Worm (Caenorhabditis elegans): ENCODE data around the gene T23D5.8.
"Not testable (repeated sequence)": the region's sequence is repeated elsewhere in the genome, so short reads cannot be mapped to it uniquely, and the experiment has no call there.

T23D5.8 gene

DNA sequence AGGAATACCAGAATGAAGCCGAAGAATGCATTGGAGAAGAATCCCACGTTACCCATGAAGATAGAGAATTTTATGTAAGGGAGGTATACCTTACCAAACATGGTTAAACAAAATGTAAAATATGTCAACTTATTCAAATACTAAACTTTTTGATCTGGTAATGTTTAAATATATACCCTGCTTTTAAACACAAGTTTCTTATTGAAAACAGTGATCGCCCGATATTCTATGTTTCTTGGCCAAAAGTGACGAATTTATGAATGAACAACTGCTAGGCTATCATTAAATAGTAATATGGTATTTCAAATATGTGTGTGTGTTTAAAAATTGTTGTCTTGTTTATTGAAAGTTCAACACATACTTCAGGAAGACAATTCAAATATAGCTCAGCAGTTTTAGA, at the start of gene T23D5.8:
Gene T23D5.8 (minus strand): TSS at position 101 of the 400 bp plus-strand sequence.
- TF ChIP-seq skn-1, nhr-102, ztf-7 (tag; optimal IDR thresholded peaks at IDR 0.05): not testable (repeated sequence)

DNA sequence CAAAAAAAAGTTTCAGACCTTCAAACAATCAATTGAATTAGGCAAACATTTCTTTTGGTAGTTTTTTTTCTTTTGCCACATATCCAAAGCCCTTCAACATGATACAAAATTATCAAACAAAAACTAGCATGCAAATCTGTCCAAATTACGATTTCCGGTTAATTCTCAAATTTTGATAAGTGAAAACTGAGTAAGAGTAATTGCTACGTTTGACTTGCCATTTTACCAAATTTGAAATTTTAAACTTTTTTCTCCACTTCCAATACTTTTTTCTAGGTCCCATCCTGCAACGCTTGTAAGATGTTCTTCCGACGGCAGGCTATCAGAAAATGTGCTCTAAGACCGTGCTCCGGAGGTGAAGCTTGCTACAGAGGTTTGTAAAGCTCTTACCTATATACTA, 47.8 kb upstream of the T23D5.8 start, which contains the start of gene nhr-223:
Gene nhr-223 (plus strand): TSS at position 301 of the 400 bp plus-strand sequence.
- no peak for TF ChIP-seq dpl-1 (GFP tag; optimal IDR thresholded peaks at IDR 0.05)
- TF ChIP-seq unc-62 (GFP tag; optimal IDR thresholded peaks at IDR 0.05 in 1 of 2) = peak in 1 of 2 experiments; percentile 78
- TF ChIP-seq unc-62 (tag; optimal IDR thresholded peaks at IDR 0.05) = no peak
- TF ChIP-seq nhr-6 (tag; optimal IDR thresholded peaks at IDR 0.05) = no peak

DNA sequence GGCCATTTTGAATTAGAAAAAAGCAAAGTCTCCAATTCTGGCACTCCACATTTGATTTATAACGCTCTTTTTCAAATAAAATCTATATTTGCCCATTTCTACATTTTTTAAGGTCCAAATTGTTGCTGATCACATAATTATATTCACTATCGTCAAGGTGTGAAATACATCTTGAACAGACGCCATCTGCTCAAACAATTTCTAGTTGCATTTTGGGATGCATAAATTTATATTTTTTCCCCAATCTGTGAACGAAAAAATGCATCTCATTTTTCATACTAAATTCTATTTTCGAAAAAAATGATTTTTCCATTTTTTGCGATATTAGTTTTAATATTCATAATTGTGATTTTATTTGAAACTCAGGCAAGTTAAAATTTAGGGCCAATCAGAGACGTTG, 45.0 kb upstream of the T23D5.8 start, which contains the start of gene T26E4.7:
Gene T26E4.7 (plus strand): TSS at position 301 of the 400 bp plus-strand sequence.
- no peak for TF ChIP-seq skn-1 (tag; optimal IDR thresholded peaks at IDR 0.05)
- no peak for TF ChIP-seq ztf-7 (tag; optimal IDR thresholded peaks at IDR 0.05)
- no peak for TF ChIP-seq Y105C5A.15 (GFP tag; IDR thresholded peaks at IDR 0.05)
- TF ChIP-seq daf-16 (GFP tag; optimal IDR thresholded peaks at IDR 0.05) = no peak
- no peak for TF ChIP-seq daf-16 (tag; optimal IDR thresholded peaks at IDR 0.05)
- no peak for TF ChIP-seq zag-1 (tag; optimal IDR thresholded peaks at IDR 0.05)
- no peak for TF ChIP-seq nhr-237 (tag; optimal IDR thresholded peaks at IDR 0.05)
- TF ChIP-seq dmd-9 (GFP tag; IDR thresholded peaks at IDR 0.05) = no peak

- TF ChIP-seq nhr-41 (GFP tag; IDR thresholded peaks at IDR 0.05) = no peak
- peak; percentile 12 for TF ChIP-seq aha-1 (tag)
Measured at ce11 chrV:15792409-15792808, 44.2 kb upstream of the T23D5.8 start, which contains the start of gene T26E4.4. Gene T26E4.4 (minus strand): TSS chrV:15792509.

- TF ChIP-seq nhr-11 (tag; optimal IDR thresholded peaks at IDR 0.05) (no peak), lin-13 (GFP tag; optimal IDR thresholded peaks at IDR 0.05) (no peak), Y48G9A.11 (GFP tag; IDR thresholded peaks at IDR 0.05) (no peak), dmd-8 (GFP tag; IDR thresholded peaks at IDR 0.05) (no peak), fkh-10 (GFP tag; optimal IDR thresholded peaks at IDR 0.05) (no peak), nhr-42 (GFP tag; IDR thresholded peaks at IDR 0.05) (no peak), unc-62 (GFP tag; optimal IDR thresholded peaks at IDR 0.05 in 1 of 2) (no peak), unc-62 (tag; optimal IDR thresholded peaks at IDR 0.05) (no peak), zfp-2 (tag; optimal IDR thresholded peaks at IDR 0.05) (no peak), mes-2 (tag; optimal IDR thresholded peaks at IDR 0.05; ENCODE audit: poor library complexity, severe bottlenecking) (no peak)
Measured at ce11 chrV:15782494-15782893, 34.3 kb upstream of the T23D5.8 start, which contains the start of gene T26E4.3. Gene T26E4.3 (plus strand): TSS chrV:15782794.

- TF ChIP-seq Y105C5A.15 (GFP tag; IDR thresholded peaks at IDR 0.05) (no peak), ZK337.2 (GFP tag; IDR thresholded peaks at IDR 0.05) (no peak), mxl-3 (GFP tag; optimal IDR thresholded peaks at IDR 0.05) (no peak), lin-29 (GFP tag; IDR thresholded peaks at IDR 0.05) (no peak), Y5F2A.4 (GFP tag; optimal IDR thresholded peaks at IDR 0.05) (no peak), nhr-76 (tag; optimal IDR thresholded peaks at IDR 0.05) (no peak), spr-1 (tag; optimal IDR thresholded peaks at IDR 0.05) (no peak), mdl-1 (tag; optimal IDR thresholded peaks at IDR 0.05) (no peak), ceh-32 (tag; optimal IDR thresholded peaks at IDR 0.05; ENCODE audit: poor library complexity) (no peak), lin-1 (GFP tag; IDR thresholded peaks at IDR 0.05) (no peak), pqm-1 (tag; optimal IDR thresholded peaks at IDR 0.05) (no peak), gei-8 (GFP tag; optimal IDR thresholded peaks at IDR 0.05) (no peak), madf-5 (GFP tag; IDR thresholded peaks at IDR 0.05) (no peak), dve-1 (tag; optimal IDR thresholded peaks at IDR 0.05; ENCODE audit: insufficient read depth) (no peak), attf-4 (tag; optimal IDR thresholded peaks at IDR 0.05) (no peak), zag-1 (tag; optimal IDR thresholded peaks at IDR 0.05) (no peak), unc-130 (GFP tag; optimal IDR thresholded peaks at IDR 0.05) (no peak), lir-3 (tag; optimal IDR thresholded peaks at IDR 0.05) (no peak), R02D3.7 (tag; optimal IDR thresholded peaks at IDR 0.05) (no peak)
Measured at ce11 chrV:15781086-15781485, 32.8 kb upstream of the T23D5.8 start, which contains the start of gene T26E4.2. Gene T26E4.2 (plus strand): TSS chrV:15781386.
